Fruit fly (Drosophila melanogaster): ENCODE measurements around the gene CG44261.

The CG44261 gene

DNA sequence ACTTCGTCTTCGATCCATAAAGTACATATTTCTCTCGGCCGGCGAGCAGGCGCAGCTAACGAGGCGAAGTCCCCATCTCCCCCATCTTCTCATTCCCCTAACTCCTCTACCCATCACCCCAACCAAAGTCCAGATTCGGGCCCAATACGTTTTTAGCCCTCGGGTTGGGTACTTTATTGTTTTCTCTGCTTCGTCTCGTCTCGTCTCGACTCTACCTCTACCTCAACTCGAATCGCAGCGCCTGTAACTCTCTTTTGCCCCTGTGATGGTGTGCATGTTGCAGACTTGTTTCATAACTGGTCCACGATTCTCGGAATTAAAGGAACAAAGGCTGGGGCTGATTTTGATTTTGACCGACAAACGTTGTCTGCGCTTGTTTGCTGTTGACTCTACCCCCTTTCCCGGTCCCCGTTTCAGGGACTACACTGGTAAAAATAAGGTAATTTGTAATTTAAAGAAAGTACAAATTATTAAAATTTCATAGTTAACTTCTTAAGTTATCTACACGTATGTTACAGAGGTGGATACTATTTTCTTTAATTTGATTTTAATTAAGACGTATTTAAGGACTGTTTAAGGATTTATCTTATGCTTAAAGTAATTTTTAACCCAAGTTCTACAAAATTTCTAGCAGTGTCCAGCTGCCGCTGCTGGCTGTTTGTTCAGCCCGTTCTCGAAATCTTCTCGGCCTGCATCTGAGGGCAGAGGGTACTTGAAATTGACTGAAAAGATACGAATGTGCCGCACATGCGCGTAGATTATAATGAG lies 29.1 kb downstream of the CG44261 start (continued):
- peak; percentile 75 for TF ChIP-seq net (GFP tag; optimal IDR thresholded peaks at IDR 0.05)
- TF ChIP-seq fkh (GFP tag; optimal IDR thresholded peaks at IDR 0.05), result peak; percentile 66
- peak; percentile 66 for TF ChIP-seq CG11902 (GFP tag; optimal IDR thresholded peaks at IDR 0.05)
- peak; percentile 12; the same call in 1 of the 2 replicates for TF ChIP-seq Gug (GFP tag; IDR thresholded peaks at IDR 0.05)
- TF ChIP-seq CG7368 (GFP tag; optimal IDR thresholded peaks at IDR 0.05), result peak; percentile 79
- peak; percentile 86 for TF ChIP-seq fd59A (GFP tag; optimal IDR thresholded peaks at IDR 0.05)
- TF ChIP-seq CG3919 (GFP tag; optimal IDR thresholded peaks at IDR 0.05), result peak; percentile 90
- TF ChIP-seq Sox15 (GFP tag; optimal IDR thresholded peaks at IDR 0.05), result peak; percentile 71
- peak; percentile 76 for TF ChIP-seq CG31627 (GFP tag; optimal IDR thresholded peaks at IDR 0.05)
- TF ChIP-seq fd85E (GFP tag; optimal IDR thresholded peaks at IDR 0.05), result no peak
- peak; percentile 92 for TF ChIP-seq CG3032 (tag; optimal IDR thresholded peaks at IDR 0.05)
- TF ChIP-seq dsx (GFP tag; optimal IDR thresholded peaks at IDR 0.05; ENCODE audit: poor library complexity, severe bottlenecking), result peak; percentile 91
- TF ChIP-seq Eip93F (GFP tag; optimal IDR thresholded peaks at IDR 0.05), result peak; percentile 78
- peak; percentile 80 for TF ChIP-seq Blimp-1 (GFP tag; optimal IDR thresholded peaks at IDR 0.05)
- TF ChIP-seq Hr4 (GFP tag; optimal IDR thresholded peaks at IDR 0.05), result peak; percentile 1
- peak; percentile 82 for TF ChIP-seq CG16779 (tag; optimal IDR thresholded peaks at IDR 0.05)
- peak; percentile 88 to 90 for TF ChIP-seq ss (GFP tag; optimal IDR thresholded peaks at IDR 0.05)
- peak; percentile 93 for TF ChIP-seq svp (GFP tag)
- TF ChIP-seq CG9139 (GFP tag; optimal IDR thresholded peaks at IDR 0.05), result peak; percentile 81
- peak; percentile 94 for TF ChIP-seq topi (GFP tag; optimal IDR thresholded peaks at IDR 0.05)
- peak; percentile 84 for TF ChIP-seq acj6 (GFP tag; optimal IDR thresholded peaks at IDR 0.05)
- TF ChIP-seq CG6792 (GFP tag; optimal IDR thresholded peaks at IDR 0.05), result peak; percentile 91
- peak; percentile 87 for TF ChIP-seq cyc (GFP tag; optimal IDR thresholded peaks at IDR 0.05)
- peak; percentile 98 for TF ChIP-seq Eip78C (GFP tag)
- TF ChIP-seq Lpt (GFP tag; optimal IDR thresholded peaks at IDR 0.05), result peak; percentile 58
- TF ChIP-seq achi (GFP tag; optimal IDR thresholded peaks at IDR 0.05), result peak; percentile 86
- TF ChIP-seq pdm3 (GFP tag; optimal IDR thresholded peaks at IDR 0.05), result peak; percentile 81
- peak; percentile 86 for TF ChIP-seq CG10669 (GFP tag; optimal IDR thresholded peaks at IDR 0.05)
- TF ChIP-seq Sox14 (GFP tag; optimal IDR thresholded peaks at IDR 0.05), result peak; percentile 77
- TF ChIP-seq CG8632 (GFP tag; optimal IDR thresholded peaks at IDR 0.05), result peak; percentile 85
- peak; percentile 42 to 78 for TF ChIP-seq salr (GFP tag; optimal IDR thresholded peaks at IDR 0.05)
- peak; percentile 52 for TF ChIP-seq eg (GFP tag; IDR thresholded peaks at IDR 0.05)

- TF ChIP-seq topi (GFP tag; optimal IDR thresholded peaks at IDR 0.05) (no peak), fd59A (GFP tag; optimal IDR thresholded peaks at IDR 0.05) (no peak), CG8119 (GFP tag; IDR thresholded peaks at IDR 0.05) (no peak), eg (GFP tag; IDR thresholded peaks at IDR 0.05) (no peak), CG32006 (GFP tag; optimal IDR thresholded peaks at IDR 0.05) (no peak), esn (GFP tag; optimal IDR thresholded peaks at IDR 0.05) (no peak), pdm3 (GFP tag; optimal IDR thresholded peaks at IDR 0.05) (no peak), Hr4 (GFP tag; optimal IDR thresholded peaks at IDR 0.05) (no peak), CG11294 (GFP tag; IDR thresholded peaks at IDR 0.05) (no peak), CG11762 (GFP tag; optimal IDR thresholded peaks at IDR 0.05; ENCODE audit: insufficient read depth) (no peak)
These were observed 31.2 kb downstream of the CG44261 start for dm6 chr3R:9376789-9377188.

- TF ChIP-seq Hr4 (GFP tag; optimal IDR thresholded peaks at IDR 0.05) (peak; percentile 50), OdsH (GFP tag; optimal IDR thresholded peaks at IDR 0.05) (no peak), CG3919 (GFP tag; optimal IDR thresholded peaks at IDR 0.05) (peak; percentile 5), vri (GFP tag; optimal IDR thresholded peaks at IDR 0.05) (no peak), Blimp-1 (GFP tag; optimal IDR thresholded peaks at IDR 0.05) (no peak), Sox14 (GFP tag; optimal IDR thresholded peaks at IDR 0.05) (no peak), CG8319 (GFP tag; optimal IDR thresholded peaks at IDR 0.05) (no peak), salr (GFP tag; optimal IDR thresholded peaks at IDR 0.05) (no peak), CG31627 (GFP tag; optimal IDR thresholded peaks at IDR 0.05) (peak; percentile 13), pdm3 (GFP tag; optimal IDR thresholded peaks at IDR 0.05) (no peak), Sox102F (GFP tag; optimal IDR thresholded peaks at IDR 0.05) (no peak), CG3032 (tag; optimal IDR thresholded peaks at IDR 0.05) (no peak), CG11902 (GFP tag; optimal IDR thresholded peaks at IDR 0.05) (no peak), CG11294 (GFP tag; IDR thresholded peaks at IDR 0.05) (no peak), CG10631 (GFP tag; optimal IDR thresholded peaks at IDR 0.05) (no peak), topi (GFP tag; optimal IDR thresholded peaks at IDR 0.05) (peak; percentile 7), CG8632 (GFP tag; optimal IDR thresholded peaks at IDR 0.05) (no peak), spab (GFP tag; optimal IDR thresholded peaks at IDR 0.05) (no peak), CG4318 (GFP tag; optimal IDR thresholded peaks at IDR 0.05) (no peak), CG7368 (GFP tag; optimal IDR thresholded peaks at IDR 0.05) (no peak), CG9139 (GFP tag; optimal IDR thresholded peaks at IDR 0.05) (no peak), Hr38 (GFP tag; optimal IDR thresholded peaks at IDR 0.05) (no peak), Smox (GFP tag; optimal IDR thresholded peaks at IDR 0.05) (no peak)
These were observed 37.6 kb downstream of the CG44261 start for dm6 chr3R:9370413-9370812.
